Fruit fly (Drosophila melanogaster): ENCODE results near the gene AhcyL2.

dm6 chr3R:17031502-17031901, 49.5 kb upstream of the AhcyL2 start, which contains the start of gene CG31268:
- no peak for TF ChIP-seq prd (optimal IDR thresholded peaks at IDR 0.05)
- TF ChIP-seq prd (GFP tag; IDR thresholded peaks at IDR 0.05): no peak
- TF ChIP-seq CG8089 (GFP tag; optimal IDR thresholded peaks at IDR 0.05): no peak
- TF ChIP-seq Taf1 (GFP tag; IDR thresholded peaks at IDR 0.05): no peak

Data from whole organism, embryonic.